Worm (Caenorhabditis elegans): Measurements from ENCODE around the gene vha-5.

The vha-5 gene

DNA sequence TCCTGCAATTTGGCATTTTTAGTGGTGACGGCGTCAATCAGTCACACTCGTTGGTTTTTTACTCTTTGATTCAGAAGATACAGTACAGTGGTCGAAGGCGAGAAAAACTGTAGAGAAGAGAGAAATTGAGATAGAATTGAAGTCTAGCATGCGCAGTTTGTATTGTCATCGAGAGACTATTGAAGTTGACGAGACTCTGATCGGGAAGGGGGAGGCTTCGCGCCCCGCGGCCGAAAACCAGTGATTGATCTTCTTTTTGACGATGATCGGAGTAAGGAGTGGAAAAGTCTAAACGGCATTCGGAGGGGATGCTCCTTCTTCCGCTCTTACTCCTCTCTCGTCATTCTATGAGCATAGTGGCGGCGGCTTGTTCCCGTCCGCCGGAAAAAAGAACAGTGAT is 1.8 kb upstream of the vha-5 start (continued):
- TF ChIP-seq elt-2 (tag; optimal IDR thresholded peaks at IDR 0.05), result no peak
- TF ChIP-seq nhr-77 (tag; optimal IDR thresholded peaks at IDR 0.05), result peak; percentile 14

DNA sequence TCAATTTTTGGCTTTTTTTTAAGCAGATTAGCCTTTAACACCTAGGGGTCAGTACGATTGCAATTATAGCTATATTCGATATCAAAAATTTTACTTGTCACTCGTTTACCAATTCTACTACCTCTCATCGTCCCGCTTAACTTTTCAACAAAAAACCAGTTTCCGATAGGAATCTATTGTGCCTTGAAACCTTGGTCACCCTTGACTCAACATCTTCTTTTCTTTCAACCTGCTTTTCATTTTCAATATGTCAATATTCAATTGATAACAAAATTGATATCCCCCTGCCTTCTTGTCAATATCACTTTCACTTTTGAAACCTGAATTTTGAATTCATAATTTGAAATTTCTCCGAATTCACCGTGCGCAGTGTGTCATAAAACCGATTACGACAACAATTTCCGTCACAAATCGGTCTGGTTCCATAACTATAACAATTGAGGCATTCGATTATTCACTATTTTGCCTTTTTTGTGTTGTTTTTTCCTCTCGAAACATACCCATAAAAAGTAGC is 1.1 kb upstream of the vha-5 start:
- TF ChIP-seq nhr-85 (tag) (peak; percentile 90), grh-1 (GFP tag; IDR thresholded peaks at IDR 0.05) (peak; percentile 64), alr-1 (tag; optimal IDR thresholded peaks at IDR 0.05; ENCODE audit: borderline replicate concordance) (no peak), lin-39 (tag; optimal IDR thresholded peaks at IDR 0.05) (no peak), elt-3 (tag; optimal IDR thresholded peaks at IDR 0.05) (peak in 4 of 6 experiments; percentile 1 to 18 (median 16)), ces-1 (GFP tag; optimal IDR thresholded peaks at IDR 0.05) (no peak), elt-2 (tag; optimal IDR thresholded peaks at IDR 0.05) (no peak), rnt-1 (tag; optimal IDR thresholded peaks at IDR 0.05) (no peak), skn-1 (tag; optimal IDR thresholded peaks at IDR 0.05) (no peak), sptf-1 (tag; optimal IDR thresholded peaks at IDR 0.05) (no peak), efl-3 (GFP tag; optimal IDR thresholded peaks at IDR 0.05) (no peak), xbp-1 (tag; optimal IDR thresholded peaks at IDR 0.05) (no peak), lin-14 (GFP tag; optimal IDR thresholded peaks at IDR 0.05) (peak; percentile 30), mab-9 (GFP tag; IDR thresholded peaks at IDR 0.05) (no peak), unc-130 (tag; optimal IDR thresholded peaks at IDR 0.05) (no peak), unc-98 (GFP tag; IDR thresholded peaks at IDR 0.05) (no peak), lsy-2 (tag; optimal IDR thresholded peaks at IDR 0.05) (no peak), ceh-88 (GFP tag; IDR thresholded peaks at IDR 0.05) (no peak), blmp-1 (tag; optimal IDR thresholded peaks at IDR 0.05) (peak; percentile 70), snu-23 (GFP tag; optimal IDR thresholded peaks at IDR 0.05) (peak; percentile 18), nhr-77 (tag; optimal IDR thresholded peaks at IDR 0.05) (no peak), fos-1 (tag; optimal IDR thresholded peaks at IDR 0.05) (no peak)

- TF ChIP-seq mep-1 (tag; optimal IDR thresholded peaks at IDR 0.05) (no peak), efl-1 (optimal IDR thresholded peaks at IDR 0.05) (no peak), efl-1 (GFP tag; optimal IDR thresholded peaks at IDR 0.05 in 1 of 2) (peak in 1 of 2 experiments; percentile 64)
Measured at ce11 chrIV:8307408-8307807, 3.6 kb downstream of the vha-5 start.

DNA sequence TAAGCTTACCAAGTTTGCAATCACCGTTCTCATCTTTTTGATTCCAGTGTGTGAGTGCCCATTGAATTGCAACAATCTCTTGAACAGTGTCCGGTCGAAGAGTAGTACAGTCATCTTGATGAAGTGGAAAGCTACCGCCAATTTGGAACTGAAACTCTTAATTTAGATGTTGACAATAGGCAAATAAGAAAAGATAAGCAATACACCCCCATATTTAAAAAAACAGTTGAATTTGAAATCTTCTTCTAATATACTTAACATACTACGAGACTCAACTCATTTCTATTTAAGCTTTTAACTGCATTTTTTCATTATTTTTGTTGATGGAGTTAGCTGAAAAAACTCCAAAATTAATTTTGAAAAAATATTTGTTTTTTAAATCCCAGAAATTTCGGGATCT is 8.3 kb downstream of the vha-5 start:
- TF ChIP-seq efl-1 (optimal IDR thresholded peaks at IDR 0.05) (no peak), efl-1 (GFP tag; optimal IDR thresholded peaks at IDR 0.05 in 1 of 2) (peak in 1 of 2 experiments; percentile 56), nhr-237 (tag; optimal IDR thresholded peaks at IDR 0.05) (no peak), fos-1 (tag; optimal IDR thresholded peaks at IDR 0.05) (no peak)

DNA sequence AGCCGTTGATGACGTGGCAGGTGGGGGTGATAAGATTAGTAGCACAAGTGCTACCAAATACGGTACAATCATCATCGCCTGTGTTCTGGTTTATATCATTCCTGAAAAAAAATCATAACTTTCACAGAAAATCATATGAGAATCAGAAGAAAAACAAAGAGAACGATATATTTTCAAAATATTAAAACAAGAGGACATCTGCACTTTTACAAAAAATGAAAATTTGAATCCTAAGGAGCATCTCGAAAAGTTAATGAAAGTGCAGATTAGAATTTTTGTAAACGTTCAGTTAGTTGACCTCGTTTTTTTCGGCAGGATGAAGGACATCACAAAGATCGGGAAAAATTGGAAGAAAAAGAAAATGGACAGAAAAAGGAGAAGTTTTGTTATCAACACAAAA is 9.1 kb downstream of the vha-5 start, which contains the start of gene F35H10.10:
Gene F35H10.10, minus strand, starts transcription at position 101 of the 400 bp plus-strand sequence.
- TF ChIP-seq lsy-2 (tag; optimal IDR thresholded peaks at IDR 0.05) (no peak), blmp-1 (tag; optimal IDR thresholded peaks at IDR 0.05) (peak; percentile 84)

ce11 chrIV:8317800-8318199 is 14.0 kb downstream of the vha-5 start:
- TF ChIP-seq nhr-47 (tag; optimal IDR thresholded peaks at IDR 0.05) (no peak), lin-14 (GFP tag; optimal IDR thresholded peaks at IDR 0.05) (peak; percentile 39), elt-3 (tag; optimal IDR thresholded peaks at IDR 0.05) (peak in 2 of 6 experiments; percentile 5 to 13), blmp-1 (tag; optimal IDR thresholded peaks at IDR 0.05) (peak; percentile 97), grh-1 (GFP tag; IDR thresholded peaks at IDR 0.05) (no peak)

DNA sequence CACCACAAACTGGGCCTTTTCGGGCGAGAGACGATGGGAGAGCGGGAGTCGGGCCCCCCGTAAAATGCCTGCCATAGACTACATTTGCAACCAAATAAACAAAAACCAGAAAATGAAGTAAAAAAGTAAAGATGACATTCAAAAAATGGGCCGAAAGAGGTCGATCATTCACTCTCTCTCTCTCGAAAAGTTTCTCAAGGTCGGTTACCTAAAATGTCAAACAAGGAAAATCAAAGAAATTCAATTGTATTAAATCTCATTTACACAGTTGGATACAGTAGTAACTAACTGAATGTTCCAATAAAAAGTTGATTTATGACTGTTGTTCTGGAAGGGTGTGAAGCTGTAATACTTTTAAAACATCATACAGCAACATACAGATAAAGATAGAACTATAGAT is 15.0 kb downstream of the vha-5 start:
- TF ChIP-seq nhr-19 (GFP tag; conservative IDR thresholded peaks at IDR 0.05) (no peak), ama-1 (optimal IDR thresholded peaks at IDR 0.05) (no peak), lin-14 (GFP tag; optimal IDR thresholded peaks at IDR 0.05) (peak; percentile 40), lin-35 (GFP tag; optimal IDR thresholded peaks at IDR 0.05) (no peak), blmp-1 (tag; optimal IDR thresholded peaks at IDR 0.05) (peak; percentile 76), aha-1 (tag; optimal IDR thresholded peaks at IDR 0.05) (no peak), C04F5.9 (tag; optimal IDR thresholded peaks at IDR 0.05) (no peak), C16A3.4 (tag; optimal IDR thresholded peaks at IDR 0.05) (no peak), nhr-85 (tag) (peak; percentile 71), C34B4.2 (tag; optimal IDR thresholded peaks at IDR 0.05) (no peak)

Data from whole organism, L1 larva.